Worm (Caenorhabditis elegans) whole organism, mixed stage, embryonic: ENCODE results near the gene ZK250.13.

Experiments used
- blmp-1 ChIP-seq: fragments of 150-350 bp; optimal IDR thresholded peaks from 2 replicates; lab custom pipeline; 2014; ENCODE audit warnings: missing biosample characterization, missing genetic modification characterization
- drap-1 ChIP-seq: fragments of 200-800 bp; sonication (Bioruptor generic); optimal IDR thresholded peaks from 3 replicates; lab custom pipeline; 2018; ENCODE audit warnings: mild to moderate bottlenecking, missing genetic modification characterization, missing compliant biosample characterization
- elt-3 ChIP-seq: fragments of 150-350 bp; optimal IDR thresholded peaks from 2 replicates; lab custom pipeline; 2014; ENCODE audit warnings: missing biosample characterization, missing genetic modification characterization
- hlh-1 ChIP-seq: fragments of 150-350 bp; optimal IDR thresholded peaks from 2 replicates; lab custom pipeline; 2014; ENCODE audit warnings: missing biosample characterization, missing genetic modification reagents, missing genetic modification characterization
- lin-13 ChIP-seq: fragments of 150-350 bp; optimal IDR thresholded peaks from 2 replicates; lab custom pipeline; 2014; ENCODE audit warnings: missing biosample characterization, missing genetic modification characterization
- nhr-12 ChIP-seq: fragments of 150-350 bp; optimal IDR thresholded peaks from 2 replicates; lab custom pipeline; 2014; ENCODE audit warnings: missing biosample characterization, missing genetic modification characterization
- nhr-2 ChIP-seq: fragments of 150-350 bp; optimal IDR thresholded peaks from 2 replicates; lab custom pipeline; 2014; ENCODE audit warnings: missing biosample characterization, missing genetic modification characterization
- nhr-237 ChIP-seq: fragments of 150-350 bp; optimal IDR thresholded peaks from 2 replicates; lab custom pipeline; 2014; ENCODE audit warnings: missing biosample characterization, missing genetic modification characterization
- nhr-28 ChIP-seq: fragments of 150-350 bp; optimal IDR thresholded peaks from 2 replicates; lab custom pipeline; 2014; ENCODE audit warnings: missing biosample characterization, missing genetic modification characterization
- pha-4 ChIP-seq: fragments of 150-350 bp; optimal IDR thresholded peaks from 2 replicates; lab custom pipeline; 2018; ENCODE audit warnings: missing biosample characterization, missing genetic modification reagents, missing genetic modification characterization
- snpc-4 ChIP-seq: fragments of 150-350 bp; optimal IDR thresholded peaks from 2 replicates; lab custom pipeline; 2014; ENCODE audit warnings: missing biosample characterization, missing genetic modification characterization
- unc-39 ChIP-seq: fragments of 150-350 bp; optimal IDR thresholded peaks from 2 replicates; lab custom pipeline; 2014; ENCODE audit warnings: missing biosample characterization, missing genetic modification characterization
- unc-62 ChIP-seq: fragments of 150-350 bp; optimal IDR thresholded peaks from 2 replicates; lab custom pipeline; 2014; ENCODE audit warnings: missing biosample characterization, missing genetic modification reagents, missing genetic modification characterization

DNA sequence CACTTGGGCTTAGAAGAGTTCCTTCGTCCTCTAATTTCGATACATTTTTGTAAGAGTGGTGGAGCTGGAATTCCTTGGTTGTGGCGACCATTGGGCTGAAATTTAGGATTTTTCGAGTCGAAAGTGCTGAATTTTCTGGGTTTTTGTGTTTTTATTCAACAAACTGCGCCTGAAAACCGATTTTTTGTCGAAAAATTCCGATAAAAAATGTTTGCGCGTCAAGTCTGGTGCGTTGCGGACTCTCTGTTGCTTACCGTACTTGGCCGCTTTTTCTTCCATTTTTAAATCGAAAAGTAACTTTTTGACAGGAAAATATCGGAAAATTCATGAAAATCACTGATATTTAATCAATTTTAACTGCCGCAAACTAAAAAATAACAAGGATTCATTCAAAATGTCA, 21.7 kb downstream of the ZK250.13 start, which contains the start of gene bath-4:
- TF ChIP-seq snpc-4 (tag; lab: Kevin White, UChicago) (no peak), elt-3 (tag; lab: Kevin White, UChicago) (no peak), pha-4 (tag; lab: Kevin White, UChicago) (no peak), unc-62 (GFP tag; lab: Kevin White, UChicago) (no peak), drap-1 (GFP tag; lab: Kevin White, UChicago) (no peak), blmp-1 (tag; lab: Kevin White, UChicago) (no peak), hlh-1 (tag; lab: Kevin White, UChicago) (no peak), nhr-2 (tag; lab: Kevin White, UChicago) (no peak), nhr-237 (tag; lab: Kevin White, UChicago) (no peak), lin-13 (no peak), nhr-28 (tag; lab: Kevin White, UChicago) (no peak), unc-39 (tag; lab: Kevin White, UChicago) (no peak), nhr-12 (tag; lab: Kevin White, UChicago) (no peak)
